Worm (Caenorhabditis elegans): ENCODE data around the gene daao-1.

The daao-1 gene

DNA sequence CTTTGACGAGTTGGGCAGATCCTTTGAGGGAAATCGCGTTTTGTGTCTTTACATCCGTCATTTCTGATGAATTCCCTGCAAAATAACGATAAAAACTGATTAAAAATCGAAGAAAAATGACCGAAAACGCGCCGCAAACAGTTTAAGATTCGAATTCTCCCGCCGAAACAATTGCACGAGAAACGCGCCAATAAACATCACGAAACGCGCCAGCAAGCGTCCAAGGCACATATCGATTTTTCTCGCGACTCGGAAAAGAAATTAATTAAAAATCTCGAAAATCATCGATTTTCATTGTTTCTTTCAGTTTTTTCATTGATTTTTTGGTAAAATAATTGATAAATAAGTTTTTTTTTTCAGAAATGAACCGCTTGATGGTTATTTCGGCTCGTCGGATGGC, 27.0 kb downstream of the daao-1 start, which contains the start of the genes mdf-2 and nduv-3:
Gene mdf-2 (minus strand): TSS at position 176 of the 400 bp plus-strand sequence.
Gene nduv-3 (plus strand): TSS at position 361 of the 400 bp plus-strand sequence.
- peak; percentile 47 for TF ChIP-seq unc-55 (GFP tag; optimal IDR thresholded peaks at IDR 0.05)
- TF ChIP-seq pros-1 (tag; optimal IDR thresholded peaks at IDR 0.05): no peak
- no peak for TF ChIP-seq elt-4 (tag; optimal IDR thresholded peaks at IDR 0.05)
- no peak for TF ChIP-seq unc-3 (GFP tag; conservative IDR thresholded peaks at IDR 0.05)
- no peak for TF ChIP-seq unc-3 (tag; optimal IDR thresholded peaks at IDR 0.05)
- TF ChIP-seq K09A11.1 (tag; optimal IDR thresholded peaks at IDR 0.05; ENCODE audit: insufficient read depth): no peak
- peak; percentile 11 for TF ChIP-seq tbx-2 (tag; optimal IDR thresholded peaks at IDR 0.05)
- TF ChIP-seq fkh-10 (GFP tag; optimal IDR thresholded peaks at IDR 0.05): no peak
- no peak for TF ChIP-seq madf-2 (tag; optimal IDR thresholded peaks at IDR 0.05)
- TF ChIP-seq hlh-6 (tag; optimal IDR thresholded peaks at IDR 0.05): no peak
- TF ChIP-seq ceh-24 (tag; optimal IDR thresholded peaks at IDR 0.05): no peak
- peak; percentile 93 for TF ChIP-seq ceh-48 (tag; optimal IDR thresholded peaks at IDR 0.05)
- peak; percentile 44 for TF ChIP-seq unc-42 (tag; optimal IDR thresholded peaks at IDR 0.05)
- TF ChIP-seq ceh-14 (tag; optimal IDR thresholded peaks at IDR 0.05): peak; percentile 41
- TF ChIP-seq pqm-1 (tag; optimal IDR thresholded peaks at IDR 0.05): no peak
- TF ChIP-seq nfya-1 (tag; optimal IDR thresholded peaks at IDR 0.05): peak; percentile 49

DNA sequence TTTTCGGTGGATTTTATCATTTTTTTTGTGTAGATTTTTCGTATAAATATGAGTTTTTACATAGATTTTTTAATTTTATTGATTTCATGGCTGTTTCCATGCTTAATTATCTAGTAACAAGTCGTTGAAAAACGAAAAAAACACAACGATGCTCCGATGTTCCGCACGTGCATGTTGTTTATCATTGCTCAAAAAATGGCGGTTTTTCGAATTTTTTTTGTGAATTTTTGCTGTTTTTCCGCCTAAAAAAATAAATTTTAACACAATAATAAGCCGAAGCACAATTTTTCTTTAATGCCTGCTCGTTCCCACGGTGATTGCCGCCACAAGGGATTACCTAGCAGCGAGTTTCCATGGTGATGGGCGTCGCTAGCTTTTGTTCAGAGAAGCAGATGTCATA, 28.1 kb downstream of the daao-1 start:
- no peak for TF ChIP-seq ttx-3 (tag; optimal IDR thresholded peaks at IDR 0.05)

DNA sequence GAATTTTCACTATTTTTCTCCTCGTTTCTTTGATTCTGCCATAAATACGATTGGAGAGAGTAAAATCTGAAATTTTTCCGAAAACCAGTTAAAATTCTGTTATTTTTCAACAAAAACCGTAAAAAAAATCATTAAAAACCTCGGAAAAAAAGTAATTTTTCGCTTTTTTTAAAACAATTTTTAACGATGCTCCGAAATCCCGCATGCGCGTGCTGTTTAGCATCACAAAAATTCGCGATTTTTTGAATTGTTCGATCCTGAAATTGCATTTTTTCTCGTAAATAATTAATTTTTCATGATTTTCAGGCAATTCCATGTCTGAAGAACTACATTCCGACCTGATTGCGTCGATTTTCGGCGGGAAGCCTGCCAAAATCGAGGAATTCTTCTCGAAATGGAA, 28.7 kb downstream of the daao-1 start, which contains the start of gene ric-8:
Gene ric-8 (plus strand): TSS at position 301 of the 400 bp plus-strand sequence.
- TF ChIP-seq unc-86 (tag; optimal IDR thresholded peaks at IDR 0.05) (no peak), odd-2 (tag; optimal IDR thresholded peaks at IDR 0.05) (no peak), lim-6 (tag; optimal IDR thresholded peaks at IDR 0.05) (no peak), tbx-2 (tag; optimal IDR thresholded peaks at IDR 0.05) (no peak)

DNA sequence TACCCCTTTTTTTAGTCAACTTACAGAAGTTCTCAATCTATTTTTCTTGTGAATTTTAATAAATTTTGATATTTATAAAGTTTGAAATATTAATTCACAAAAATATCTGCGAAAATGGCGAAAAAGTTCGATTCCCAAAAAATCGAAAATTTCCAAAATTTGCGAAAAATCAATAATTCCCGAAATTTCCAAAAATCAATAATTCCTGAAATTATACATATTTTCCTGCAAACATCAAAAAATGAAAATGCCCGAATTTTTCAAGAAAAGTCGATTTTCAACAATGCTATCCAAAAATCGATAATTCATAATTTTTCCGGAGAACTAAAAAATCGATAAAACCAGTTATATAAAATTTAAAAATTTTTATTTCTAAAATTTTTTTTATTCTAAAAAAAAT, 36.0 kb downstream of the daao-1 start:
- peak; percentile 15 for TF ChIP-seq ceh-48 (tag; optimal IDR thresholded peaks at IDR 0.05)
- no peak for TF ChIP-seq pha-4 (tag; optimal IDR thresholded peaks at IDR 0.05)
- TF ChIP-seq F13H6.1 (tag; optimal IDR thresholded peaks at IDR 0.05): no peak

DNA sequence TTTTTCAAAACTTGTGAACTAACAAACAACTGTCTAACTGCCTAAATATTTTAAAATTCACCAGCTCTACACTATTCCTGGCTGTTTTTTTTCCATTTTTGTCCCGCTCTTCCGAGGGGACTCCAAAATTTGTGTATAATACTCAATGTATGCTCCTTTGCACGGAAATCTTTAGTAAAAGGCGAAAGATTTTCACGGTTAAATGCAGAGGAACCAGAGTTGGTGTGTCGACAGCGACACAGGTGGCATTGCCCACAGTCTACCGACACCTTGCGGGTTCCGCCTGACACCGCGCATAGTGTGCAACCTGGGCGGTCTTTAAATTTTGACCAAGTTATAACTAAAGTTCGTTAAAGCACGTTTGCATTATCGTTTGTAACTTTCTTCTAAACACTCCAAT, 41.0 kb downstream of the daao-1 start:
- TF ChIP-seq ceh-48 (tag; optimal IDR thresholded peaks at IDR 0.05) (no peak), unc-42 (tag; optimal IDR thresholded peaks at IDR 0.05) (no peak), C38D4.7 (GFP tag; optimal IDR thresholded peaks at IDR 0.05) (no peak), F13H6.1 (tag; optimal IDR thresholded peaks at IDR 0.05) (no peak), unc-55 (GFP tag; optimal IDR thresholded peaks at IDR 0.05) (no peak)

DNA sequence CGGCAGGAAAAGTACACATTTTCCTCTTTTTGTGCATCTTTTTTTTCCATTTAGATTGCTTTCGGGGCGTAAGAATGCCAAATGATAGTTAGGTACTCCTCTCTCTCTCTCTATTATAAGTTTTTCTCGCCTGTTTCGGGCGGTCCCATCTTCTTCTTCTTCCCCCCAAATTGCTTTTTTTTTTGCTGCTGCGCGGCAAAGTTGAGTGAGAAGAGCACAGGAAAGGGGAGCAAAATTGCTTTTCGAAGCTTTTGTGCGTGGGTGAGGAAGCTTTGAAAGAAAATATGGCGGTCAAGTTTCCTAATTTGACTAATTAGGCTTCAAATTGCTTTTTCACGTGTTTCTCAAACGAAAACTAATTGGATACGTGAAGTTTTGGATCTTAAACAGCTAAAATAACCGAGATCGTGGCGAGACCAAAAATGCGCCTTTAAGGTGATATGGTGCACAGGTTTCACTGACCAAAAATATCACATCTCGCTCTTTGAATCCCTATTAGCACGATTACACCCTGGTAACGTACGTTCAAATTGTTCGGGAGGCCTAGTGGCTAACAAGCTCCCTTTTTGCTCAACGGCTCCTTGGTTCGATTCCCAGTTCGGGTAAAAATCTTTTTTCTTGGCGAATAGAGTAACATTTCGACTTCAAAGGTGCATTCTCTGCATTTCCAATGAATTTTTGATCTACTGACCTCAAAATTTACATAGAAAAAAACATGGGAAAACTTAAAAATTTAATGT, 42.6 kb downstream of the daao-1 start:
- TF ChIP-seq unc-42 (tag; optimal IDR thresholded peaks at IDR 0.05) (peak; percentile 61), ceh-14 (tag; optimal IDR thresholded peaks at IDR 0.05) (peak; percentile 33), fkh-10 (GFP tag; optimal IDR thresholded peaks at IDR 0.05) (no peak)

DNA sequence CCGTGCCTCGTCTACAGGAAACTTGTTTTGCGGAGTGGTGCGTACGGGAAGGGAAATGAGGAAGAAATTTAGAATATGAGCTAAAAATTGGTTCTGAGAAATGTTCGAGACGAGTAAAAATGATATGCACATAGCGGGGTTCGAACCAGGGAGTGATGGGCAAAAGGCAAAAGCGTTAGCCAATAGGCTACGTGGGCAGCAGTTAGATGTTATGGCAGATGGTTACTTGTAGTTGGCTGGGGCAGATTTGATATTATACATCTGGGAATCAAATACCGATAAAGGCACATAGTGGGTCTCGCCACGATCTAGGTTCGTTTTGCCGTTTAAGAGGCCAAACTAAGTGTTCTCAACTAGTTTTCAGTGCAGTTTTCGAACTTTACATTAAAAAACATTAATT, 43.3 kb downstream of the daao-1 start:
- TF ChIP-seq ref-2 (tag; optimal IDR thresholded peaks at IDR 0.05) (peak; percentile 3), zip-5 (tag; optimal IDR thresholded peaks at IDR 0.05) (no peak), ceh-6 (GFP tag; optimal IDR thresholded peaks at IDR 0.05) (peak; percentile 48)

DNA sequence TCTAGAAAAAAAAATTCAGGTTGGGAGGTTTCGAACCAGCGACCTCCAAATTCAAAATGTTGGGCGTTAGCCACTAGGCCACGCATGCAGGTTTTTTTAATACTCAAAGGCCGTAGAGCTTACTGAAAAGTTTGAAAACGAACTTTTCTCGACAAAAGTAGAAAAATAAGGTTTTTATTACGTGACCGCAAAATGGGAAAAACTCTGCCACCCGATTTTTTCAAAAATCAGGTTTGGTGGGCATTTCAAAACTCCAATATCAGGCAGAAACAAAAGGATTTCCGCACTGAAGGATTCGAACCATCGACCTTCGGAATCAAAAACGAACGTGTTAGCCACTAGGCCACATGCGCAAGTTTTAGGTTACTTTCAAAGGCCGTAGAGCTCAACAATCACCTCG, 44.7 kb downstream of the daao-1 start:
- no peak for TF ChIP-seq tbx-7 (tag; optimal IDR thresholded peaks at IDR 0.05)
- TF ChIP-seq mec-3 (tag; optimal IDR thresholded peaks at IDR 0.05; ENCODE audit: borderline replicate concordance): no peak
- TF ChIP-seq zip-5 (tag; optimal IDR thresholded peaks at IDR 0.05): no peak
- no peak for TF ChIP-seq hlh-30 (tag; optimal IDR thresholded peaks at IDR 0.05; ENCODE audit: insufficient read depth)
- no peak for TF ChIP-seq pqm-1 (tag; optimal IDR thresholded peaks at IDR 0.05)
- no peak for TF ChIP-seq fkh-10 (GFP tag; optimal IDR thresholded peaks at IDR 0.05)
- no peak for TF ChIP-seq che-1 (tag; optimal IDR thresholded peaks at IDR 0.05)
- no peak for TF ChIP-seq ceh-48 (tag; optimal IDR thresholded peaks at IDR 0.05)
- no peak for TF ChIP-seq dve-1 (tag; optimal IDR thresholded peaks at IDR 0.05)
- TF ChIP-seq unc-55 (GFP tag; optimal IDR thresholded peaks at IDR 0.05): no peak
- no peak for TF ChIP-seq ceh-22 (tag; optimal IDR thresholded peaks at IDR 0.05)
- no peak for TF ChIP-seq eyg-1 (tag; optimal IDR thresholded peaks at IDR 0.05)
- no peak for TF ChIP-seq lim-6 (tag; optimal IDR thresholded peaks at IDR 0.05)
- TF ChIP-seq ceh-6 (GFP tag; optimal IDR thresholded peaks at IDR 0.05): no peak
- TF ChIP-seq hlh-6 (tag; optimal IDR thresholded peaks at IDR 0.05): no peak

Measured in whole organism, late embryonic.